Fruit fly (Drosophila melanogaster) whole organism, embryonic: ENCODE data around the gene CG18265.
A peak's percentile ranks its signal among the peaks of the same experiment; 100 is the strongest.

Experiments used
- BEAF-32 ChIP-seq: fragments of 200-800 bp; sonication (Bioruptor generic); optimal IDR thresholded peaks from 3 replicates; lab custom pipeline; 2017; ENCODE audit warnings: missing biosample characterization, missing genetic modification characterization, mild to moderate bottlenecking, moderate library complexity, missing genetic modification reagents
- CG10654 ChIP-seq: fragments of 200-800 bp; sonication (Bioruptor generic); optimal IDR thresholded peaks from 2 replicates; lab custom pipeline; 2016; ENCODE audit warnings: missing biosample characterization, missing genetic modification characterization
- CG11247 ChIP-seq: fragments of 200-800 bp; sonication (Bioruptor generic); IDR thresholded peaks from 2 replicates; pipeline ENCODE4 v1.3.6; 2022; ENCODE audit warnings: missing biosample characterization, missing genetic modification characterization
- CG12104 ChIP-seq: fragments of 200-800 bp; sonication (Bioruptor generic); optimal IDR thresholded peaks from 3 replicates; lab custom pipeline; 2016; ENCODE audit warnings: missing biosample characterization, missing genetic modification characterization
- CG12659 ChIP-seq: fragments of 200-800 bp; sonication (Bioruptor generic); optimal IDR thresholded peaks from 3 replicates; lab custom pipeline; 2017; ENCODE audit warnings: mild to moderate bottlenecking, missing biosample characterization, missing genetic modification reagents, missing genetic modification characterization
- CG13123 ChIP-seq: fragments of 200-800 bp; sonication (Bioruptor generic); optimal IDR thresholded peaks from 2 replicates; lab custom pipeline; 2016; ENCODE audit warnings: missing biosample characterization, missing genetic modification characterization
- CG13424 ChIP-seq: fragments of 200-800 bp; sonication (Bioruptor generic); optimal IDR thresholded peaks from 2 replicates; lab custom pipeline; 2019; ENCODE audit warnings: missing biosample characterization, mild to moderate bottlenecking, missing genetic modification characterization, moderate library complexity
- CG1603 ChIP-seq: fragments of 200-800 bp; sonication (Bioruptor generic); optimal IDR thresholded peaks from 2 replicates; lab custom pipeline; 2019; ENCODE audit warnings: missing biosample characterization, mild to moderate bottlenecking, missing genetic modification characterization, moderate library complexity
- CG16813 ChIP-seq: fragments of 200-800 bp; sonication (Bioruptor generic); IDR thresholded peaks from 3 replicates; pipeline ENCODE4 v1.3.6; 2022; ENCODE audit warnings: missing biosample characterization, missing genetic modification characterization; ENCODE audit not compliant: partially characterized antibody
- CG17186 ChIP-seq: fragments of 200-800 bp; sonication (Bioruptor generic); optimal IDR thresholded peaks from 3 replicates; lab custom pipeline; 2017; ENCODE audit warnings: missing biosample characterization, missing genetic modification reagents, missing genetic modification characterization
- CG2712 ChIP-seq: fragments of 200-800 bp; optimal IDR thresholded peaks from 3 replicates; lab custom pipeline; 2019; ENCODE audit warnings: missing biosample characterization, mild to moderate bottlenecking, missing genetic modification characterization, moderate library complexity
- CG2889 ChIP-seq: fragments of 200-800 bp; sonication (Bioruptor generic); IDR thresholded peaks from 3 replicates; pipeline ENCODE4 v1.3.6; 2022; ENCODE audit warnings: missing biosample characterization, missing genetic modification characterization
- CG31441 ChIP-seq: fragments of 200-800 bp; sonication (Bioruptor generic); IDR thresholded peaks from 2 replicates; pipeline ENCODE4 v1.3.6; 2022; ENCODE audit warnings: missing biosample characterization, missing genetic modification characterization
- CG32767 ChIP-seq: fragments of 200-800 bp; sonication (Bioruptor generic); IDR thresholded peaks from 2 replicates; pipeline ENCODE4 v1.3.6; 2022; ENCODE audit warnings: missing biosample characterization, missing genetic modification characterization
- CG3847 ChIP-seq: fragments of 200-800 bp; sonication (Bioruptor generic); IDR thresholded peaks from 2 replicates; pipeline ENCODE4 v1.3.6; 2022; ENCODE audit warnings: missing biosample characterization, missing genetic modification characterization
- CG4424 ChIP-seq: fragments of 200-800 bp; sonication (Bioruptor generic); optimal IDR thresholded peaks from 3 replicates; lab custom pipeline; 2016; ENCODE audit warnings: missing biosample characterization, missing genetic modification characterization
- CG7745 ChIP-seq: fragments of 200-800 bp; sonication (Bioruptor generic); optimal IDR thresholded peaks from 2 replicates; lab custom pipeline; 2018; ENCODE audit warnings: missing biosample characterization, mild to moderate bottlenecking, missing genetic modification characterization, moderate library complexity
- CG8281 ChIP-seq: fragments of 200-800 bp; sonication (Bioruptor generic); optimal IDR thresholded peaks from 2 replicates; lab custom pipeline; 2018; ENCODE audit warnings: missing biosample characterization, mild to moderate bottlenecking, missing genetic modification characterization, moderate library complexity
- Dll ChIP-seq: fragments of 200-800 bp; sonication (Bioruptor generic); IDR thresholded peaks from 4 replicates; pipeline ENCODE4 v1.3.6; 2022; ENCODE audit warnings: missing biosample characterization, missing genetic modification characterization; ENCODE audit not compliant: partially characterized antibody
- Elba2 ChIP-seq: fragments of 200-800 bp; sonication (Bioruptor generic); optimal IDR thresholded peaks from 3 replicates; lab custom pipeline; 2016; ENCODE audit warnings: missing biosample characterization, missing genetic modification characterization
- GATAe ChIP-seq: fragments of 200-800 bp; sonication (Bioruptor generic); conservative IDR thresholded peaks from 2 replicates; pipeline ENCODE4 v1.3.6; 2022; ENCODE audit warnings: missing biosample characterization, missing genetic modification characterization
- HLH4C ChIP-seq: fragments of 200-800 bp; sonication (Bioruptor generic); IDR thresholded peaks from 3 replicates; pipeline ENCODE4 v1.3.6; 2022; ENCODE audit warnings: missing biosample characterization, missing genetic modification characterization; ENCODE audit not compliant: partially characterized antibody
- Kr ChIP-seq: fragments of 200-800 bp; sonication (Bioruptor generic); optimal IDR thresholded peaks from 2 replicates; lab custom pipeline; 2017; ENCODE audit warnings: missing biosample characterization, mild to moderate bottlenecking, missing genetic modification characterization
- MESR4 ChIP-seq: fragments of 200-800 bp; sonication (Bioruptor generic); optimal IDR thresholded peaks from 2 replicates; lab custom pipeline; 2018; ENCODE audit warnings: missing biosample characterization, mild to moderate bottlenecking, missing genetic modification characterization, moderate library complexity
- NfI ChIP-seq: fragments of 200-800 bp; sonication (Bioruptor generic); optimal IDR thresholded peaks from 3 replicates; lab custom pipeline; 2018; ENCODE audit warnings: missing biosample characterization, mild to moderate bottlenecking, missing genetic modification characterization, moderate library complexity
- Pdp1 ChIP-seq, 2 experiments: fragments of 200-800 bp; sonication (Bioruptor generic); optimal IDR thresholded peaks; 3 replicates each; lab custom pipeline; 2016; ENCODE audit warnings: missing biosample characterization in 2 of 2, missing genetic modification characterization in 2 of 2, mild to moderate bottlenecking in 1 of 2, moderate library complexity in 1 of 2
- Sry-δ ChIP-seq: fragments of 200-800 bp; sonication (Bioruptor generic); optimal IDR thresholded peaks from 2 replicates; lab custom pipeline; 2016; ENCODE audit warnings: missing biosample characterization, missing genetic modification characterization
- Trl ChIP-seq, 3 experiments: fragments of >200 bp in 2 of 3; fragments of 200-800 bp in 1 of 3; sonication (Bioruptor generic) in 1 of 3; optimal IDR thresholded peaks; 2 replicates in 1 of 3; 3 replicates in 2 of 3; lab custom pipeline; 2016 to 2017; ENCODE audit warnings: missing biosample characterization in 1 of 3, missing genetic modification characterization in 1 of 3
- bab2 ChIP-seq: fragments of 200-800 bp; sonication (Bioruptor generic); optimal IDR thresholded peaks from 2 replicates; lab custom pipeline; 2016; ENCODE audit warnings: missing biosample characterization, missing genetic modification characterization
- cato ChIP-seq: fragments of 200-800 bp; sonication (Bioruptor generic); optimal IDR thresholded peaks from 2 replicates; lab custom pipeline; 2016; ENCODE audit warnings: missing biosample characterization, missing genetic modification characterization, borderline replicate concordance
- ind ChIP-seq: fragments of 200-800 bp; sonication (Bioruptor generic); optimal IDR thresholded peaks from 3 replicates; lab custom pipeline; 2016; ENCODE audit warnings: missing biosample characterization, missing genetic modification characterization
- kay ChIP-seq: fragments of 200-800 bp; sonication (Bioruptor generic); optimal IDR thresholded peaks from 2 replicates; lab custom pipeline; 2016; ENCODE audit warnings: missing biosample characterization, missing genetic modification characterization
- oc ChIP-seq: fragments of 200-800 bp; sonication (Bioruptor generic); optimal IDR thresholded peaks from 2 replicates; lab custom pipeline; 2018; ENCODE audit warnings: missing biosample characterization, mild to moderate bottlenecking, missing genetic modification characterization, moderate library complexity
- org-1 ChIP-seq: fragments of 200-800 bp; sonication (Bioruptor generic); optimal IDR thresholded peaks from 2 replicates; lab custom pipeline; 2017; ENCODE audit warnings: missing biosample characterization, missing genetic modification characterization
- pzg ChIP-seq: fragments of 200-800 bp; sonication (Bioruptor generic); optimal IDR thresholded peaks from 3 replicates; lab custom pipeline; 2018; ENCODE audit warnings: missing biosample characterization, mild to moderate bottlenecking, missing genetic modification characterization, moderate library complexity
- sens ChIP-seq: fragments of 200-800 bp; sonication (Bioruptor generic); peaks from one replicate; lab custom pipeline; 2016; ENCODE audit warnings: missing biosample characterization, missing genetic modification characterization
- sug ChIP-seq: fragments of 200-800 bp; optimal IDR thresholded peaks from 2 replicates; lab custom pipeline; 2019; ENCODE audit warnings: missing biosample characterization, mild to moderate bottlenecking, missing genetic modification characterization, moderate library complexity
- tna ChIP-seq: fragments of 200-800 bp; sonication (Bioruptor generic); IDR thresholded peaks from 2 replicates; pipeline ENCODE4 v1.3.6; 2022; ENCODE audit warnings: missing biosample characterization, missing genetic modification characterization; ENCODE audit not compliant: partially characterized antibody
- tup ChIP-seq: fragments of 200-800 bp; sonication (Bioruptor generic); optimal IDR thresholded peaks from 2 replicates; lab custom pipeline; 2016; ENCODE audit warnings: missing biosample characterization, mild to moderate bottlenecking, missing genetic modification characterization, moderate library complexity
- unpg ChIP-seq: fragments of 200-800 bp; sonication (Bioruptor generic); optimal IDR thresholded peaks from 3 replicates; lab custom pipeline; 2018; ENCODE audit warnings: missing biosample characterization, mild to moderate bottlenecking, missing genetic modification characterization, moderate library complexity

Gene CG18265

DNA sequence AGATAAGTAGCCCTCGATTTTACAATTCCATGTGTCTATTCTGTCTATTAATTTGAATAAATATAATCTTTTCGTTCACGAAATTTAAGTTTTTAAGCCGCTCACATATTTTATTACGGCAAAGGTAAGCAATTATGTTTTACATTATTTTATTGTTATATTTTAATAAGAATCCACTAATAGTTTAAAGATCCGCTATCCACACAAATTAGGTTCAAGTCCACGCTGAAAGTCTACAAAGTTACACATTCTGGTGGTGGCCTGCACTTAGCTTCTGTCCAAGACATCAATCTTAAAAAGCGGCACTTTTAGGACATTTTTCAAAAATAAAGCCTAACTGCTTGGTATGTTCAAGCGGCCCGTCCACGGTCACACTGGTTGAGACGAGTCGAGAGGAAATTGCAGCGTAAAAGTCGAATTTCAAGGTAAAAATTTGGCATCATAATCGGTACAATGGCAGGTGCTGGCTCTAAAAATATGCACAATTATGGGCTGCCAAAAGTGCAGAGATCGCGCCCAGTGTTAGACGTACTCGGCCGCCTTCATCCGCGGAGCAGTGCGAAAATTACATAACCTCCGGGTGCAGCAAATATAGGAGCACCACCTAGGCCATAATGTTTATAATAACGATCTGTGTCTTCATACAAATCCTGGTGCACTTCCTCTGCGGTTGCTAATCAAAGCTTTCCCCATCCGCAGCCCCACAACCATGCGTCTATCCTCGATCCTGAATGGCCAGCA, 35.7 kb downstream of the CG18265 start, which contains the start of the genes UQCR-Q and CG46525 (continued):
- TF ChIP-seq kay (GFP tag; lab: Kevin White, UChicago) = no peak
- TF ChIP-seq CG3847 (GFP tag; lab: Robert Waterston, UW) = peak; percentile 18; the same call in 1 of the 2 replicates
- TF ChIP-seq unpg (GFP tag; lab: Kevin White, UChicago) = peak; percentile 6
- no peak for TF ChIP-seq CG12104 (GFP tag; lab: Kevin White, UChicago)
- TF ChIP-seq CG12659 = peak; percentile 71
- no peak for TF ChIP-seq CG32767 (GFP tag; lab: Robert Waterston, UW)
- TF ChIP-seq CG7745 (tag; lab: Kevin White, UChicago) = no peak
- TF ChIP-seq CG2712 (tag; lab: Kevin White, UChicago) = peak; percentile 56
- TF ChIP-seq cato (GFP tag; lab: Kevin White, UChicago) = no peak
- no peak for TF ChIP-seq CG2889 (GFP tag; lab: Robert Waterston, UW)
- TF ChIP-seq MESR4 (GFP tag; lab: Kevin White, UChicago) = peak; percentile 88
- TF ChIP-seq CG11247 (GFP tag; lab: Robert Waterston, UW) = no peak
- peak; percentile 46 for TF ChIP-seq sens (GFP tag; lab: Kevin White, UChicago)
- peak; percentile 72 for TF ChIP-seq CG1603 (tag; lab: Kevin White, UChicago)
- 0 out of 2 replicates have a peak, but pooled peaks have one; percentile 14 for TF ChIP-seq CG31441 (GFP tag; lab: Robert Waterston, UW)
- TF ChIP-seq Elba2 (GFP tag; lab: Kevin White, UChicago) = peak; percentile 12
- no peak for TF ChIP-seq ind
- no peak for TF ChIP-seq bab2 (GFP tag; lab: Kevin White, UChicago)
- no peak for TF ChIP-seq GATAe (GFP tag; lab: Robert Waterston, UW)
- TF ChIP-seq oc (tag; lab: Kevin White, UChicago) = no peak
- peak; percentile 45 for TF ChIP-seq BEAF-32 (GFP tag; lab: Kevin White, UChicago)
- TF ChIP-seq sug (tag; lab: Kevin White, UChicago) = peak; percentile 35
- no peak for TF ChIP-seq CG8281 (tag; lab: Kevin White, UChicago)
- TF ChIP-seq org-1 (GFP tag; lab: Kevin White, UChicago) = no peak
- no peak for TF ChIP-seq CG17186 (GFP tag; lab: Kevin White, UChicago)
- TF ChIP-seq CG13123 (GFP tag; lab: Kevin White, UChicago) = no peak
- TF ChIP-seq Pdp1 (GFP tag; optimal IDR thresholded peaks at IDR 0.05; lab: Kevin White, UChicago) = peak in 1 of 2 experiments; percentile 96
- peak; percentile 97 for TF ChIP-seq pzg (GFP tag; lab: Kevin White, UChicago)
- TF ChIP-seq Trl (optimal IDR thresholded peaks at IDR 0.05; lab: Kevin White, UChicago) = no peak
- no peak for TF ChIP-seq Trl (GFP tag; optimal IDR thresholded peaks at IDR 0.05; lab: Kevin White, UChicago)
- 0 out of 4 replicates have a peak, but pooled peaks have one; percentile 20 for TF ChIP-seq Dll
- TF ChIP-seq Sry-δ (GFP tag; lab: Kevin White, UChicago) = peak; percentile 47
- TF ChIP-seq NfI (GFP tag; lab: Kevin White, UChicago) = peak; percentile 15
- TF ChIP-seq tna = 0 out of 2 replicates have a peak, but pooled peaks have one; percentile 16
- peak; percentile 12 for TF ChIP-seq CG13424 (tag; lab: Kevin White, UChicago)
- peak; percentile 7; the same call in 1 of the 3 replicates for TF ChIP-seq HLH4C (GFP tag; lab: Robert Waterston, UW)
- no peak for TF ChIP-seq tup (GFP tag; lab: Kevin White, UChicago)
- peak; percentile 48 for TF ChIP-seq CG16813 (GFP tag; lab: Robert Waterston, UW)
- no peak for TF ChIP-seq CG4424
- TF ChIP-seq Kr (GFP tag; lab: Kevin White, UChicago) = no peak
- TF ChIP-seq CG10654 (GFP tag; lab: Kevin White, UChicago) = no peak
